Worm (Caenorhabditis elegans): ENCODE measurements around the gene acl-3.

Gene acl-3

DNA sequence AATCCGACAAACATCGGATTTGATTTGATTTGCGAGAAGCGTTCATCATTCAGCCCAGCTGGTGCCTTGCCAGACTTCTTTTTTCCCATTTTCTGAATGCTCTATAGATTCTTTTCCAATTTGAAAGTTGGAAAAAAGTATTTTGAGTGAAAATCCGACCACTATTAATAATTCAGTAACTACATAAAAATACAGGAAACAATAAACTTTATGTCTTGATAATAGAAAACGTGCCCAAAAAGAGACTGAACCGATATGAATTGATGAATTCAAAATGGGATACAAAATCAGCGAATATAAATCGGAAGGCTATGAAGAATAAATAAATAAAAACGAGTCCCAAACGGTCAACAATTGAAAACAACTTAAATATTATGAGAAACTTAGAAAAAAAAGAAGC lies 20.1 kb downstream of the acl-3 start, which contains the start of gene F58B3.4:
Gene F58B3.4 (minus strand): TSS at position 101 of the 400 bp plus-strand sequence.
- TF ChIP-seq peb-1 (tag; optimal IDR thresholded peaks at IDR 0.05) (no peak), ztf-4 (tag; optimal IDR thresholded peaks at IDR 0.05) (no peak), unc-55 (GFP tag; optimal IDR thresholded peaks at IDR 0.05) (no peak), snpc-4 (tag; optimal IDR thresholded peaks at IDR 0.05) (no peak), nhr-6 (tag; optimal IDR thresholded peaks at IDR 0.05) (no peak), nhr-129 (tag; optimal IDR thresholded peaks at IDR 0.05) (no peak), alr-1 (tag; optimal IDR thresholded peaks at IDR 0.05) (no peak), nhr-12 (tag; optimal IDR thresholded peaks at IDR 0.05) (no peak), lin-11 (tag; optimal IDR thresholded peaks at IDR 0.05) (no peak), elt-3 (tag; optimal IDR thresholded peaks at IDR 0.05) (no peak)

DNA sequence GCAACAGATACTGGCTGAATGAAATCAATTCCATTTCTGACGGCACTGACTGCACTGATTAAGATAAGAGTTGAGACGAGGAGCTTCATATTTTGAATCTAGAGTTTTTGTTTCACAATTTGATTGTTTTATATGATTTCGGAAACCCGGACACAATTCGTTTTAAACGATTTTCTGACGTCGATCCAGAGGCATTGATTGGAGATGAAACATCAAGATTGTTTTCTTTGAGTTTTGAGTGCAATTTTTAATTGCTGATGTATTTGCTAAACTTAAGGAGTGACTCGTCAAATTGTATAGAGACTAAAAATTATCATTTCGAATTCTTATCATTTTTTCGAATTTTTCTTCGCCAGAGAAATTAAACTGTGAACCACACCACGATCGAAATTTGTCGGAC lies 24.0 kb downstream of the acl-3 start, which contains the start of gene lys-6:
Gene lys-6 (minus strand): TSS at position 101 of the 400 bp plus-strand sequence.
- TF ChIP-seq skn-1 (tag; optimal IDR thresholded peaks at IDR 0.05) (no peak), lin-11 (tag; optimal IDR thresholded peaks at IDR 0.05) (no peak), nhr-237 (tag; optimal IDR thresholded peaks at IDR 0.05) (no peak), lin-13 (GFP tag; optimal IDR thresholded peaks at IDR 0.05) (no peak), nhr-21 (tag; optimal IDR thresholded peaks at IDR 0.05) (no peak), ceh-82 (tag; optimal IDR thresholded peaks at IDR 0.05) (no peak), ama-1 (optimal IDR thresholded peaks at IDR 0.05) (no peak), crh-2 (tag; optimal IDR thresholded peaks at IDR 0.05) (no peak), nhr-129 (tag; optimal IDR thresholded peaks at IDR 0.05) (no peak), nhr-11 (tag; optimal IDR thresholded peaks at IDR 0.05) (no peak), zag-1 (tag; optimal IDR thresholded peaks at IDR 0.05) (no peak), alr-1 (tag; optimal IDR thresholded peaks at IDR 0.05) (no peak), lsy-2 (tag; optimal IDR thresholded peaks at IDR 0.05) (no peak), ztf-4 (tag; optimal IDR thresholded peaks at IDR 0.05) (no peak)

DNA sequence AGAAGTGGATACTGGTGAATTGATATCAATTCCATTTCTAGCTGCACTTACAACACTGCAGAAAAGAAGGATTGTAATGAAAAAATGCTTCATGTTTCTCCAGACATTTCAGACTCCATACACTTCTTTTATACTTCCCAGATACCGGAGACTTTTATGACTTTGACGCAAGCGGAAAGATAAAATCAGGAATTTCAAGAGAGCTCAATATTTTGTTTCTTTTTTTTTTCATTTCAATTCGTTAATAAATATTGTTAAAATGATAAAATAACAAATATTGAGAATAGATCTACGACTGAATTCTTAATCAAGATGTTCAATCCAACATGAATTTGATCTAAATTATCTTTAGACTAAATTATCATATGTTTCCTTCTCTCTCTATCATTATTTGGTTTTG lies 26.3 kb downstream of the acl-3 start, which contains the start of gene lys-5:
Gene lys-5 (minus strand): TSS at position 101 of the 400 bp plus-strand sequence.
- no peak for TF ChIP-seq blmp-1 (tag; optimal IDR thresholded peaks at IDR 0.05; ENCODE audit: insufficient read depth)
- no peak for TF ChIP-seq aly-2 (tag; optimal IDR thresholded peaks at IDR 0.05)
- no peak for TF ChIP-seq nhr-12 (tag; optimal IDR thresholded peaks at IDR 0.05)
- TF ChIP-seq unc-55 (GFP tag; optimal IDR thresholded peaks at IDR 0.05), result no peak
- no peak for TF ChIP-seq ceh-16 (tag; optimal IDR thresholded peaks at IDR 0.05)
- no peak for TF ChIP-seq ceh-82 (tag; optimal IDR thresholded peaks at IDR 0.05)
- TF ChIP-seq lin-13 (GFP tag; optimal IDR thresholded peaks at IDR 0.05), result no peak
- no peak for TF ChIP-seq unc-62 (GFP tag; optimal IDR thresholded peaks at IDR 0.05)
- no peak for TF ChIP-seq nhr-129 (tag; optimal IDR thresholded peaks at IDR 0.05)
- TF ChIP-seq nhr-11 (tag; optimal IDR thresholded peaks at IDR 0.05), result no peak
- TF ChIP-seq lsy-2 (tag; optimal IDR thresholded peaks at IDR 0.05), result no peak
- TF ChIP-seq mdl-1 (tag; optimal IDR thresholded peaks at IDR 0.05), result no peak
- TF ChIP-seq sma-9 (GFP tag; optimal IDR thresholded peaks at IDR 0.05), result no peak
- TF ChIP-seq sma-9 (tag; optimal IDR thresholded peaks at IDR 0.05), result no peak
- no peak for TF ChIP-seq gmeb-1 (tag; optimal IDR thresholded peaks at IDR 0.05)
- no peak for TF ChIP-seq nhr-23 (tag; optimal IDR thresholded peaks at IDR 0.05)

DNA sequence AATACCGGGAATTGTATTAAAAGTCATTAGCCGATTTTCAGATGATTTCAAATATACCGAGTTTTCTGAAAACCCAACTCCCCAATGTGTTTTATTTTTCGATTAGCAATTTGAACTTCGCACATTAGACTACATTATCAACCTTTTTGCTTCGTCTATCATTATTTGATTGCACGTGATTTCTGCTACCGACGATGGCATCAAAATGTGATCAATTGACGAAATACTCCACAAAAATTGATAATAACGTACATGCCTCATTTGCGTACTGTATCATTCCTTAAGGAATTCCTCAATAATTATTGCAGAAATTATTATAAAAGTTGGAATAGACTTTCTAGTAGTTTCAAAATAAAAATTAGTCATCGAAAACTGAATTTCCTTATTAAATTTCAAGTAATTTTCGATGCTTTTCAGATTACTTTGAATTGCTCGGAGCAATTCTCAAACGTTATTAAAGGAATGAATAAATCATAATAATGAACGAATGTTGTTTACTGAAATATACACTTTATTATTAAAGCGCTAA lies 28.0 kb downstream of the acl-3 start:
- peak; percentile 54 for TF ChIP-seq sma-9 (GFP tag; optimal IDR thresholded peaks at IDR 0.05)
- TF ChIP-seq sma-9 (tag; optimal IDR thresholded peaks at IDR 0.05), result no peak
- peak; percentile 40 for TF ChIP-seq fos-1 (tag; optimal IDR thresholded peaks at IDR 0.05)
- TF ChIP-seq crh-2 (tag; optimal IDR thresholded peaks at IDR 0.05), result peak; percentile 27
- no peak for TF ChIP-seq unc-39 (tag; optimal IDR thresholded peaks at IDR 0.05)
- TF ChIP-seq gmeb-1 (tag; optimal IDR thresholded peaks at IDR 0.05), result peak; percentile 7

ce11 chrIV:11623060-11623459 lies 28.8 kb downstream of the acl-3 start, which contains the start of gene lys-4:
Gene lys-4 (minus strand): TSS chrIV:11623174.
- peak; percentile 38 for TF ChIP-seq fos-1 (tag; optimal IDR thresholded peaks at IDR 0.05)
- peak; percentile 25 for TF ChIP-seq sma-9 (GFP tag; optimal IDR thresholded peaks at IDR 0.05)
- TF ChIP-seq sma-9 (tag; optimal IDR thresholded peaks at IDR 0.05), result no peak
- no peak for TF ChIP-seq ceh-16 (tag; optimal IDR thresholded peaks at IDR 0.05)

DNA sequence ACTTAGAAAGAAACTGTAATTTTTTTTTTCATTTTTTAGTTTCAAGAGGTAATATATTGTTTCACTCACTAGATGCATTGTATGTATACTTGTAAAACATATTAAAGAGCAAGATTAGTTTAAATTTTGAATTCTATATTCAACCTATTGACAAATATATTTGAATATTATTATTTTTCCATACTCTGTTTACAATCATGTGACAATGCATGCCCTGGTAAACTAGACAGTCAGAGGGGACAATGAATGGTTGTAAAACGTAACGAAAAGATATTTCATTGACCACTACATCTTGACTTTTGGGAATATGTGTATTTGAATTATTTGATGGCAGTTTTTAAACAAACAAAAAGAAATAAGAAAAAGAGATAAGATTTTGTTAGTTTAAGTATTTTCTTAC lies 29.5 kb downstream of the acl-3 start:
- TF ChIP-seq gmeb-1 (tag; optimal IDR thresholded peaks at IDR 0.05) (no peak), lin-13 (GFP tag; optimal IDR thresholded peaks at IDR 0.05) (no peak), elt-1 (tag; optimal IDR thresholded peaks at IDR 0.05) (no peak), dmd-4 (tag; optimal IDR thresholded peaks at IDR 0.05) (no peak), ztf-4 (tag; optimal IDR thresholded peaks at IDR 0.05) (no peak), unc-55 (GFP tag; optimal IDR thresholded peaks at IDR 0.05) (no peak), aly-2 (tag; optimal IDR thresholded peaks at IDR 0.05) (no peak), ama-1 (optimal IDR thresholded peaks at IDR 0.05) (no peak), nhr-77 (tag; optimal IDR thresholded peaks at IDR 0.05) (no peak)

Data from whole organism, L2 larva.